Fruit fly (Drosophila melanogaster): ENCODE measurements around the gene CG32263.

CG32263 gene

DNA sequence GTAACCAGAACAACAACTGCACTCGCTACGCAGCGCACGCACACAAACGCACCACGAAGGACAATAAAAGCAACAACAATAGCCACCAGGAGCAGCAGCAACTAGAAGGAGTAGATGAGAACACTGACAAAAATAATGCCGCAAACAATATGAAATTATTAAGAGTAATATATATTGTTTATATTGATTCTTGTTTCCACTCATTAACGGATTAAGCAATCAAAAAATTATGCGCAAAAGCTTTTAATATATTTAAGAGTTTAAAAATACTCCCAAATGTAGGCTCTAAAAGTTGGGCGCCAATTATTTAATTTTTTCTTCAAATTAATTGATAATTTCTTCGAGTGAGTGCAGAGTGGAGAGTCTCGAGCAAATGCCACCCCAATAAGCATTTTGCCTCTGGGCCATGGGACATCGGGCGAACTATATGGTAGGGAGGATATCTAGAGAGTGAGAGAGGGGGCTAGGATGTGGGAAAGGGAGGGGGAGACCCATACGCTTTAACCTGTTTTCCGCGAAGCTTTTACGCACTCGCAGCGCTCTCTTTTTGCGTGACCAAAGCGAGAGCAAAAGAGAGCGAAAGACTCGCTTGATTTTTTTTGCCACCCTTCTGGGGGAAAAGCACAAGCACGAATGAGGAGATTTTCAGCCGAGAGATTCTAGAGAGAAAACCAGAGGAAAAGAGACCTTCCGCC lies 14.0 kb upstream of the CG32263 start, which contains the start of gene Rdh (continued):
- TF ChIP-seq Hr3 (GFP tag; optimal IDR thresholded peaks at IDR 0.05) (peak; percentile 73), sd (tag; optimal IDR thresholded peaks at IDR 0.05) (peak; percentile 39), CG1603 (tag; optimal IDR thresholded peaks at IDR 0.05) (no peak), br (optimal IDR thresholded peaks at IDR 0.05) (no peak), wor (GFP tag; IDR thresholded peaks at IDR 0.05) (peak; percentile 45), bab2 (GFP tag; optimal IDR thresholded peaks at IDR 0.05) (peak; percentile 48), CG7372 (GFP tag; IDR thresholded peaks at IDR 0.05) (0 out of 2 replicates have a peak, but pooled peaks have one; percentile 20), cwo (GFP tag; optimal IDR thresholded peaks at IDR 0.05) (peak; percentile 82), E2f1 (GFP tag; IDR thresholded peaks at IDR 0.05) (no peak), btn (GFP tag; optimal IDR thresholded peaks at IDR 0.05) (no peak), CG12071 (GFP tag; optimal IDR thresholded peaks at IDR 0.05) (peak; percentile 40), nmo (GFP tag; optimal IDR thresholded peaks at IDR 0.05) (peak; percentile 80), CG16813 (GFP tag; IDR thresholded peaks at IDR 0.05; ENCODE audit: partially characterized antibody) (no peak), ato (GFP tag; IDR thresholded peaks at IDR 0.05; ENCODE audit: partially characterized antibody) (no peak), kni (GFP tag; optimal IDR thresholded peaks at IDR 0.05) (peak; percentile 61), CG8388 (GFP tag; optimal IDR thresholded peaks at IDR 0.05) (peak; percentile 68), Six4 (GFP tag; optimal IDR thresholded peaks at IDR 0.05) (peak; percentile 68), Rfx (GFP tag; IDR thresholded peaks at IDR 0.05) (peak; percentile 72), NC2β (GFP tag; optimal IDR thresholded peaks at IDR 0.05) (no peak), Doc2 (GFP tag; IDR thresholded peaks at IDR 0.05) (peak; percentile 47; the same call in 1 of the 2 replicates), CG3726 (GFP tag; IDR thresholded peaks at IDR 0.05) (no peak), slbo (GFP tag; IDR thresholded peaks at IDR 0.05) (peak; percentile 71), gro (GFP tag; optimal IDR thresholded peaks at IDR 0.05) (peak; percentile 28), CG6175 (GFP tag; IDR thresholded peaks at IDR 0.05) (no peak), pfk (GFP tag; optimal IDR thresholded peaks at IDR 0.05) (no peak), Hmr (GFP tag; optimal IDR thresholded peaks at IDR 0.05) (peak; percentile 93), amos (GFP tag; IDR thresholded peaks at IDR 0.05; ENCODE audit: partially characterized antibody) (no peak), gfzf (GFP tag; optimal IDR thresholded peaks at IDR 0.05) (no peak), Dp (GFP tag; optimal IDR thresholded peaks at IDR 0.05) (no peak), CG7745 (tag; optimal IDR thresholded peaks at IDR 0.05) (no peak), Hand (GFP tag; optimal IDR thresholded peaks at IDR 0.05) (peak; percentile 91), ATbp (GFP tag; optimal IDR thresholded peaks at IDR 0.05) (peak; percentile 82), Hey (tag; optimal IDR thresholded peaks at IDR 0.05) (no peak), unpg (GFP tag; optimal IDR thresholded peaks at IDR 0.05) (peak; percentile 80), CG3407 (GFP tag; optimal IDR thresholded peaks at IDR 0.05) (peak; percentile 56), CG34422 (GFP tag; IDR thresholded peaks at IDR 0.05) (peak; percentile 34; the same call in 2 of the 3 replicates), Ssrp (tag; optimal IDR thresholded peaks at IDR 0.05) (peak; percentile 78), zen2 (GFP tag; IDR thresholded peaks at IDR 0.05; ENCODE audit: partially characterized antibody) (no peak), fu2 (GFP tag; optimal IDR thresholded peaks at IDR 0.05) (no peak), CG1233 (GFP tag; optimal IDR thresholded peaks at IDR 0.05) (peak; percentile 59), nau (GFP tag; optimal IDR thresholded peaks at IDR 0.05) (peak; percentile 65), sr (GFP tag; IDR thresholded peaks at IDR 0.05) (no peak), CG5953 (GFP tag; IDR thresholded peaks at IDR 0.05) (no peak), CG8478 (optimal IDR thresholded peaks at IDR 0.05) (no peak), CG3065 (GFP tag; optimal IDR thresholded peaks at IDR 0.05) (peak; percentile 15), CG4854 (GFP tag; optimal IDR thresholded peaks at IDR 0.05) (peak; percentile 21), insv (GFP tag; optimal IDR thresholded peaks at IDR 0.05) (peak in 1 of 2 experiments; percentile 49), CG9609 (GFP tag; optimal IDR thresholded peaks at IDR 0.05) (no peak), Asciz (GFP tag; optimal IDR thresholded peaks at IDR 0.05) (peak; percentile 65)

Data from whole organism, embryonic.